Worm (Caenorhabditis elegans) whole organism, L1 larva: Measurements from ENCODE around the gene R148.3.
A peak's percentile ranks its signal among the peaks of the same experiment; 100 is the strongest.

ENCODE experiments used
- C04F5.9 ChIP-seq: sonication (generic microtip); optimal IDR thresholded peaks from 2 replicates; lab custom pipeline; 2016; ENCODE audit warnings: missing genetic modification characterization, missing compliant biosample characterization
- C16A3.4 ChIP-seq: fragments of 150-350 bp; optimal IDR thresholded peaks from 2 replicates; lab custom pipeline; 2014; ENCODE audit warnings: missing biosample characterization, missing genetic modification characterization
- Y116A8C.19 ChIP-seq: sonication (generic microtip); optimal IDR thresholded peaks from 2 replicates; lab custom pipeline; 2016; ENCODE audit warnings: missing compliant biosample characterization, missing genetic modification characterization, borderline replicate concordance
- alr-1 ChIP-seq: fragments of 200-800 bp; sonication (Bioruptor generic); optimal IDR thresholded peaks from 2 replicates; lab custom pipeline; 2018; ENCODE audit warnings: borderline replicate concordance, mild to moderate bottlenecking, missing genetic modification characterization, missing compliant biosample characterization
- blmp-1 ChIP-seq: fragments of 150-350 bp; optimal IDR thresholded peaks from 2 replicates; lab custom pipeline; 2014; ENCODE audit warnings: missing biosample characterization, missing genetic modification characterization
- ceh-82 ChIP-seq, 3 experiments: fragments of 150-350 bp in 1 of 3; sonication (generic microtip) in 2 of 3; optimal IDR thresholded peaks; 2 replicates each; lab custom pipeline; 2014 to 2017; ENCODE audit warnings: missing biosample characterization in 3 of 3, missing genetic modification characterization in 3 of 3
- ces-1 ChIP-seq: fragments of 150-350 bp; optimal IDR thresholded peaks from 2 replicates; lab custom pipeline; 2014; ENCODE audit warnings: missing biosample characterization, missing genetic modification reagents, missing genetic modification characterization
- egl-13 ChIP-seq: sonication (generic microtip); optimal IDR thresholded peaks from 2 replicates; lab custom pipeline; 2016; ENCODE audit warnings: missing genotype, missing genetic modification reagents, missing genetic modification characterization, missing compliant biosample characterization
- egl-27 ChIP-seq, 2 experiments: fragments of 150-350 bp in 1 of 2; sonication (generic microtip); optimal IDR thresholded peaks; 3 replicates each; lab custom pipeline; 2017 to 2018; ENCODE audit warnings: missing biosample characterization in 2 of 2, missing genetic modification characterization in 2 of 2, missing genetic modification reagents in 2 of 2
- ets-5 ChIP-seq: fragments of 200-800 bp; sonication (Bioruptor generic); IDR thresholded peaks from 2 replicates; pipeline ENCODE4 v1.3.6; 2022; ENCODE audit warnings: missing genetic modification characterization, missing compliant biosample characterization
- fkh-4 ChIP-seq: sonication (generic microtip); optimal IDR thresholded peaks from 2 replicates; lab custom pipeline; 2016; ENCODE audit warnings: missing compliant biosample characterization, missing genetic modification characterization, borderline replicate concordance
- grh-1 ChIP-seq: fragments of 200-800 bp; sonication (Bioruptor generic); IDR thresholded peaks from 2 replicates; pipeline ENCODE4 v1.3.6; 2022; ENCODE audit warnings: missing genetic modification reagents, missing genetic modification characterization, missing compliant biosample characterization
- hlh-17 ChIP-seq: fragments of 200-800 bp; sonication (Bioruptor generic); optimal IDR thresholded peaks from 2 replicates; lab custom pipeline; 2018; ENCODE audit warnings: missing genetic modification characterization, mild to moderate bottlenecking, missing compliant biosample characterization, moderate library complexity, borderline replicate concordance
- hpl-2 ChIP-seq: fragments of 150-350 bp; optimal IDR thresholded peaks from 2 replicates; lab custom pipeline; 2014; ENCODE audit warnings: missing biosample characterization, missing genetic modification reagents, missing genetic modification characterization
- irx-1 ChIP-seq: sonication (generic microtip); optimal IDR thresholded peaks from 2 replicates; lab custom pipeline; 2016; ENCODE audit warnings: missing genetic modification characterization, missing compliant biosample characterization
- isw-1 ChIP-seq: fragments of 200-800 bp; sonication (Bioruptor generic); IDR thresholded peaks from 2 replicates; pipeline ENCODE4 v1.3.6; 2022; ENCODE audit warnings: missing genetic modification characterization, missing compliant biosample characterization
- lin-13 ChIP-seq: fragments of 150-350 bp; optimal IDR thresholded peaks from 2 replicates; lab custom pipeline; 2014; ENCODE audit warnings: missing biosample characterization, missing genetic modification reagents, missing genetic modification characterization
- lin-14 ChIP-seq: fragments of 200-800 bp; sonication (Bioruptor generic); optimal IDR thresholded peaks from 2 replicates; lab custom pipeline; 2018; ENCODE audit warnings: mild to moderate bottlenecking, missing genetic modification characterization, moderate library complexity, missing compliant biosample characterization
- lin-35 ChIP-seq, 2 experiments: fragments of 150-350 bp; optimal IDR thresholded peaks; 2 replicates each; lab custom pipeline; 2014; ENCODE audit warnings: missing biosample characterization in 2 of 2, missing genetic modification characterization in 2 of 2, missing genetic modification reagents in 2 of 2
- lin-39 ChIP-seq: fragments of 150-350 bp; optimal IDR thresholded peaks from 2 replicates; lab custom pipeline; 2014; ENCODE audit warnings: missing biosample characterization, missing genetic modification reagents, missing genetic modification characterization
- lir-3 ChIP-seq: sonication (generic microtip); optimal IDR thresholded peaks from 2 replicates; lab custom pipeline; 2016; ENCODE audit warnings: mild to moderate bottlenecking, missing genetic modification characterization, moderate library complexity, missing compliant biosample characterization; ENCODE audit not compliant: poor library complexity
- lsy-2 ChIP-seq, 2 experiments: fragments of 150-350 bp; optimal IDR thresholded peaks; 2 replicates each; lab custom pipeline; 2014; ENCODE audit warnings: missing biosample characterization in 2 of 2, missing genetic modification characterization in 2 of 2
- mdl-1 ChIP-seq, 2 experiments: fragments of 150-350 bp; optimal IDR thresholded peaks; 2 replicates each; lab custom pipeline; 2014 to 2017; ENCODE audit warnings: missing biosample characterization in 2 of 2, missing genetic modification characterization in 2 of 2, inconsistent platforms in 1 of 2
- mep-1 ChIP-seq: fragments of 150-350 bp; optimal IDR thresholded peaks from 2 replicates; lab custom pipeline; 2014; ENCODE audit warnings: missing biosample characterization, missing genetic modification characterization
- nhr-19 ChIP-seq: fragments of 200-800 bp; sonication (Bioruptor generic); conservative IDR thresholded peaks from 2 replicates; pipeline ENCODE4 v1.3.6; 2022; ENCODE audit warnings: missing genetic modification characterization, missing compliant biosample characterization
- nhr-28 ChIP-seq: fragments of 150-350 bp; optimal IDR thresholded peaks from 2 replicates; lab custom pipeline; 2014; ENCODE audit warnings: missing biosample characterization, missing genetic modification characterization
- nhr-77 ChIP-seq: fragments of 150-350 bp; optimal IDR thresholded peaks from 2 replicates; lab custom pipeline; 2014; ENCODE audit warnings: missing biosample characterization, missing genetic modification characterization
- nhr-84 ChIP-seq: sonication (generic microtip); optimal IDR thresholded peaks from 2 replicates; lab custom pipeline; 2017; ENCODE audit warnings: missing biosample characterization, missing genetic modification characterization
- nhr-90 ChIP-seq: sonication (generic microtip); optimal IDR thresholded peaks from 2 replicates; lab custom pipeline; 2016; ENCODE audit warnings: mild to moderate bottlenecking, missing genetic modification characterization, missing compliant biosample characterization; ENCODE audit not compliant: poor library complexity
- pqm-1 ChIP-seq: sonication (generic microtip); optimal IDR thresholded peaks from 3 replicates; lab custom pipeline; 2017; ENCODE audit warnings: missing biosample characterization, missing genetic modification characterization
- sox-4 ChIP-seq: sonication (generic microtip); optimal IDR thresholded peaks from 2 replicates; lab custom pipeline; 2016; ENCODE audit warnings: missing genetic modification characterization, missing compliant biosample characterization
- sptf-1 ChIP-seq: fragments of 150-350 bp; optimal IDR thresholded peaks from 2 replicates; lab custom pipeline; 2014; ENCODE audit warnings: missing biosample characterization, missing genetic modification characterization
- tbx-2 ChIP-seq: sonication (generic microtip); optimal IDR thresholded peaks from 2 replicates; lab custom pipeline; 2016; ENCODE audit warnings: missing genetic modification characterization, missing compliant biosample characterization
- tlp-1 ChIP-seq: fragments of 150-350 bp; optimal IDR thresholded peaks from 2 replicates; lab custom pipeline; 2014; ENCODE audit warnings: missing biosample characterization, missing genetic modification characterization
- unc-86 ChIP-seq: sonication (generic microtip); optimal IDR thresholded peaks from 2 replicates; lab custom pipeline; 2016; ENCODE audit warnings: missing genetic modification characterization, missing compliant biosample characterization
- unc-98 ChIP-seq: fragments of 200-800 bp; sonication (Bioruptor generic); IDR thresholded peaks from 2 replicates; pipeline ENCODE4 v1.3.6; 2022; ENCODE audit warnings: missing genetic modification characterization, missing compliant biosample characterization
- ztf-11 ChIP-seq, 2 experiments: sonication (generic microtip); optimal IDR thresholded peaks; 2 replicates each; lab custom pipeline; 2016 to 2017; ENCODE audit warnings: missing genetic modification characterization in 2 of 2, missing biosample characterization in 1 of 2, missing compliant biosample characterization in 1 of 2

The R148.3 gene

DNA sequence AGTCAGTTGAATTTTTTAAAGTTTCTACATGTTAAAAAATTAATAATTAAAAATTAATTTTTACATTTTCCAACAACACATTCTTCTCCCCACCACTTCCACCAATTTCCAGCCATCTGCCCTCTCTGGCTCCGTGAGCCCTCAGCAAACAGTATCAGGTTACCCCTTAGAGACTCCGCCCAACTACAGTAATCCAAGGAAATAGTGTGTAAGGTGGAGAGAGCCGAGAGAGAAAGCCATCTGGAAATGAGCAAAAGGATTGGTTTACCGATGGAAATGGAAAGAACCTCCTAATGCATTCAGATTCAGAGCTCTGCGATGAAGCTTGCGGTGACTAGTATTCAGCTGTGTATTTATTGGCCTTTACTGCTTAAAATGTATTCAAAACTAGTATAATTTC, 34.9 kb upstream of the R148.3 start:
- TF ChIP-seq lsy-2 (tag; optimal IDR thresholded peaks at IDR 0.05; lab: Kevin White, UChicago) (peak in 1 of 2 experiments; percentile 18), tlp-1 (no peak)
- TF ChIP-seq, all 84 proteins: peak for 1

DNA sequence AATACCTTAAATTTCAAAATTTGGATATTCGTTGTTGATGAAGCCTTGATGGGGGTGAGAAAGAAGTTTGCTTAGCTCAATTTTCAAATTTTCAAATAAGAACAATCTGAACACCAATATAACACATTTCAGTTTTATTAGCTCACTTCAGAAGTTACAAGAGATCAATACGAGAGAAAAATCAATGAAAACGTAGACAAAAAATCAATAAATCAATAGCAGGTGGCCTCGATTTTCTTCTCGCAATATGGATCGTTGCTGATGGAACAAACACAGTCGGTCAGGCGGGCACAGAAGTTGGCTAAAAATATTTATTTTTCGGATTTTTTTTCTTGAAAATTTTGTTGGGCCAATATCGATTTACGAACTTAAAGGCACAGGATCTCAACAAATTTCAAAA, 33.1 kb upstream of the R148.3 start:
- TF ChIP-seq lin-14 (GFP tag; lab: Kevin White, UChicago): no peak
- no peak for TF ChIP-seq hpl-2
- TF ChIP-seq unc-86 (tag; lab: Kevin White, UChicago): no peak
- no peak for TF ChIP-seq pqm-1 (tag; lab: Kevin White, UChicago)
- TF ChIP-seq nhr-84 (tag; lab: Kevin White, UChicago): no peak
- TF ChIP-seq nhr-77: no peak

DNA sequence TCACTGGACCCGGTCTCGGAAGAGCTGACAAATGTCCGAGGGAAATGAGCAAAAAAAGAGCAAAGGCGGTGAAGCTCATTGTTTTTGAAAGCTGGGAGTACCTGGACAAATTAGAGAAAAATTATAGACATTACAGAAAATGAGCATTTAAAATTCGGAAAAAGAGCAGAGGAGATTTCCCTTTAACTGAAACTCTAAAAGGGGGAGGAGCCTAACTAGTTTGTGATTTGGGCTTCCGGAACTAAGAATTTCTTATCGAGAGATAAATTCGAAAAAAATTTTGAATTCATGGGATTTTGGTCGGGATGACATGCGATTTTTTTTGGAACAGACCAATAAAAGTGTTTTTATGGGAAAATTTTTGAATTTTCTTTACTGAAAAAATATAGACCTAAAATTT, 31.5 kb upstream of the R148.3 start, which contains the start of gene C44B11.4:
Gene C44B11.4 (minus strand): TSS at position 101 of the 400 bp plus-strand sequence.
- TF ChIP-seq isw-1 (GFP tag; lab: Robert Waterston, UW): no peak
- TF ChIP-seq C04F5.9 (tag; lab: Kevin White, UChicago): no peak
- TF ChIP-seq lin-35 (GFP tag; optimal IDR thresholded peaks at IDR 0.05; lab: Kevin White, UChicago): no peak
- TF ChIP-seq sox-4 (tag; lab: Kevin White, UChicago): no peak
- no peak for TF ChIP-seq fkh-4 (tag; lab: Kevin White, UChicago)
- TF ChIP-seq unc-98 (GFP tag; lab: Robert Waterston, UW): no peak
- no peak for TF ChIP-seq lin-39 (tag; lab: Kevin White, UChicago)
- no peak for TF ChIP-seq sptf-1 (tag; lab: Kevin White, UChicago)
- no peak for TF ChIP-seq grh-1 (GFP tag; lab: Robert Waterston, UW)
- TF ChIP-seq nhr-28 (tag; lab: Kevin White, UChicago): no peak
- no peak for TF ChIP-seq tbx-2
- TF ChIP-seq nhr-19 (GFP tag; lab: Robert Waterston, UW): no peak
- no peak for TF ChIP-seq C16A3.4 (tag; lab: Kevin White, UChicago)
- no peak for TF ChIP-seq mdl-1 (tag; optimal IDR thresholded peaks at IDR 0.05; lab: Kevin White, UChicago)
- TF ChIP-seq egl-27 (tag; optimal IDR thresholded peaks at IDR 0.05; lab: Kevin White, UChicago): no peak

DNA sequence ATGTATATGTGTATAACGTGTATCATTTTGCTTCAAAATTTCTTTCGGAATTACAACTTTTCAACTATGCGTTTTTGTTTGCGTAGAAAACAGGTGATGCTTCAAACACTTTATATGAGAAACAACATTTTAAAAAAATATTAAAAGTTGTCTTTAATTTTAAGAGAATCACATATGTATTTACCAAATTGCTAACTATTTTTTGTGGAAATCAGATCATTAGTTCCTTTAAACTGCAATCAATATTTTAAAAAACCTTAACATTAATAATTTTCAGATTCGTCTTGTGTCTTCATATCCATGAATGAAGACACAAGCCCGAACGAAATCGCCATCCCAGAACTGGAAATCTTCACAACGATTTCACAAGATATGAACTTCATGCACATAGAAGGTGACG, 22.3 kb upstream of the R148.3 start, which contains the start of gene C44B11.6:
Gene C44B11.6 (plus strand): TSS at position 301 of the 400 bp plus-strand sequence.
- TF ChIP-seq mep-1 (tag; lab: Kevin White, UChicago) (no peak), ets-5 (GFP tag; lab: Robert Waterston, UW) (no peak), irx-1 (no peak), alr-1 (tag; lab: Kevin White, UChicago) (no peak), C04F5.9 (tag; lab: Kevin White, UChicago) (no peak), ces-1 (no peak), tbx-2 (no peak), egl-13 (tag; lab: Kevin White, UChicago) (no peak), Y116A8C.19 (tag; lab: Kevin White, UChicago) (no peak), blmp-1 (no peak), grh-1 (GFP tag; lab: Robert Waterston, UW) (no peak), ceh-82 (tag; optimal IDR thresholded peaks at IDR 0.05; lab: Kevin White, UChicago) (no peak), lin-14 (GFP tag; lab: Kevin White, UChicago) (no peak), ztf-11 (tag; optimal IDR thresholded peaks at IDR 0.05; lab: Kevin White, UChicago) (no peak)

DNA sequence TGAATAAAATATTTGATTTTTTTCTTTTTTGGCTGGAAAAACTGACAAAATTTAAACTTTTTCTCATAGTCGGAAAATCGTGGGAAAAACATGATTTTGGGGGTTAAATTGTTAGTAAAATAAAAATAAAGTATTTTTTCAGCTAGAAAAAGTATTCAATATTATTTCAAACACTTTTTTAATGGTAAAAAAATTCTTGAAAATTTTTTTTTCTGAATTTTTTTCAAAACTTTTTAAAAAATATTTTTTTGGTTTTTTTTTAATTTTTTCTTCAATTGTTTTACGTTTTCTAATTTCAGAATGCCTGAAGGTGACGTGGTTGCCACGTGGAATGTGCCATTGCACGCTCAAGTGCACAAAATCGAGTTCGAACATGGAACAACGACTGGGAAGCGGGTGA, 20.2 kb upstream of the R148.3 start, which contains the start of gene C44B11.1:
Gene C44B11.1 (plus strand): TSS at position 301 of the 400 bp plus-strand sequence.
- TF ChIP-seq lsy-2 (tag; optimal IDR thresholded peaks at IDR 0.05; lab: Kevin White, UChicago) (no peak), lin-13 (GFP tag; lab: Kevin White, UChicago) (no peak), nhr-90 (tag; lab: Kevin White, UChicago) (no peak), nhr-84 (tag; lab: Kevin White, UChicago) (no peak), ceh-82 (tag; optimal IDR thresholded peaks at IDR 0.05; lab: Kevin White, UChicago) (no peak), sptf-1 (tag; lab: Kevin White, UChicago) (no peak), hlh-17 (no peak), sox-4 (tag; lab: Kevin White, UChicago) (no peak), tlp-1 (no peak), ztf-11 (tag; optimal IDR thresholded peaks at IDR 0.05; lab: Kevin White, UChicago) (no peak), lir-3 (no peak)
